Worm (Caenorhabditis elegans): Measurements from ENCODE around the gene npr-6.

DNA sequence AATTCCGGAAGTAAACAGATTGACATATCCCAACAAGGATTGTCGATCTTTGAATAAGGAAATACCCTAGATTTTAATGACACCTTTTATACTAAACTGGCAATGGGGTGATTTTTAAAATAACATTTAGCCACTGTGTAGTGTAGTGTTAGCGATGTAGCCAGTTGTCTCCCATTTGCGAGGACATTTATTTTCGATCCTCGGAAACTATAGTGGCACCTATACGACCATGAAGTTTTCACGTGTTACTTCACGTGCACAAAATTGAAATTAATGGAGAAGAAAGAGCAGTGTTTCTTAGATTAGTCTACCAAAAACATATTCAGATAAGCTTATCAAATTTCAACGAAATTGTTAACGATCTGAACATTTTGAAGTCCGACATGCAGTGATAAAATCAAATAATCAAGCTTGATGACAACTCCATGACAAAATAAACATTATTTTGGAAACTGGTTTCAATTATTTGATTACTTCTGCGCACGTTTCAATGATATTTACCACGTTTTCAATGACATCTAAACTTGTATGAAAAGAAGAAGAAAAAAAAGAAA, 47.8 kb upstream of the npr-6 start, which contains the start of gene R07E3.4:
- TF ChIP-seq sptf-1 (tag; optimal IDR thresholded peaks at IDR 0.05) (no peak), unc-39 (tag; optimal IDR thresholded peaks at IDR 0.05) (no peak), ztf-11 (tag; optimal IDR thresholded peaks at IDR 0.05) (no peak), nhr-76 (tag; optimal IDR thresholded peaks at IDR 0.05) (no peak), lin-32 (GFP tag; optimal IDR thresholded peaks at IDR 0.05) (no peak)
